Fruit fly (Drosophila melanogaster) S2 (cell line): ENCODE measurements around the gene COX8.

Experiments
- CG8478 ChIP-seq: fragments of >200 bp; optimal IDR thresholded peaks from 2 replicates; lab custom pipeline; 2018
- CTCF ChIP-seq, 2 experiments: fragments of >200 bp; optimal IDR thresholded peaks; 2 replicates each; lab custom pipeline; 2018

DNA sequence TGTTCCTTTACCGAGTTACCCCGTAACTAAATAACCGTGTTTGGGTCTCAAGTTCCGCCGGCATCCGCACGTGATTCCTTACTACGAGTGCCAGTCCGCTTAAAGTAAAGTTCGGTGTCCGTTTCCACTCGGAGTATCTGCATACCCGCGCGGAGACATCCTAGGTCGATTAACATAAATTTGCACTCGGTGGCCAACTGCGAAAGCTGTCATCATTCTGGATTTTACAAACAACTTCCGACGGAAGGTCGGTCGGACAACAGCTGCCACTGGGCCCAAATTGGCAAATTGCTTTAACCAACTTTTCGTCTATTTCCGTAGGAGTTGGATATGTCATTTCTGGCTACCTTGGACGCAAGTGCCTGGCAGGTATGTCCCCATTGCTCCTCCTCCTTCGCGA lies 47.3 kb upstream of the COX8 start, which contains the start of gene TfAP-2:
- TF ChIP-seq CG8478 (lab: Kevin White, UChicago) (no peak), CTCF (optimal IDR thresholded peaks at IDR 0.05; lab: Kevin White, UChicago) (no peak)
